Worm (Caenorhabditis elegans) whole organism, young adult: ENCODE data around the gene ugtp-1.

Source experiments
- B0035.1 ChIP-seq: sonication (generic microtip); optimal IDR thresholded peaks from 2 replicates; lab custom pipeline; 2016; ENCODE audit warnings: missing genetic modification characterization, mild to moderate bottlenecking, missing compliant biosample characterization, missing genotype, missing genetic modification reagents
- F23B12.7 ChIP-seq: sonication (generic microtip); optimal IDR thresholded peaks from 2 replicates; lab custom pipeline; 2017; ENCODE audit warnings: missing genetic modification characterization, mild to moderate bottlenecking, missing compliant biosample characterization, antibody characterized with exemption, moderate library complexity; ENCODE audit not compliant: insufficient read depth
- Y53F4B.3 ChIP-seq: fragments of 200-800 bp; sonication (Bioruptor generic); IDR thresholded peaks from 2 replicates; pipeline ENCODE4 v1.3.6; 2022; ENCODE audit warnings: missing genetic modification reagents, missing genetic modification characterization, missing compliant biosample characterization
- die-1 ChIP-seq: sonication (generic microtip); optimal IDR thresholded peaks from 2 replicates; lab custom pipeline; 2016; ENCODE audit warnings: missing genotype, mild to moderate bottlenecking, missing genetic modification characterization, missing compliant biosample characterization
- efl-1 ChIP-seq: fragments of 150-350 bp; optimal IDR thresholded peaks from 2 replicates; lab custom pipeline; 2014; ENCODE audit warnings: missing biosample characterization, missing genetic modification reagents, missing genetic modification characterization
- lin-54 ChIP-seq: fragments of 200-800 bp; sonication (Bioruptor generic); optimal IDR thresholded peaks from 2 replicates; lab custom pipeline; 2018; ENCODE audit warnings: mild to moderate bottlenecking, missing genetic modification characterization, missing compliant biosample characterization
- mel-28 ChIP-seq: sonication (generic microtip); optimal IDR thresholded peaks from 2 replicates; lab custom pipeline; 2016; ENCODE audit warnings: borderline replicate concordance, mild to moderate bottlenecking, missing genetic modification characterization, missing compliant biosample characterization
- nfya-1 ChIP-seq: sonication (generic microtip); optimal IDR thresholded peaks from 2 replicates; lab custom pipeline; 2017; ENCODE audit warnings: antibody characterized with exemption, missing compliant biosample characterization, missing genetic modification characterization, borderline replicate concordance; ENCODE audit not compliant: insufficient read depth
- snpc-4 ChIP-seq, 5 experiments: fragments of 150-350 bp in 1 of 5; sonication (generic microtip) in 4 of 5; optimal IDR thresholded peaks; 2 replicates each; lab custom pipeline; 2014 to 2018; ENCODE audit warnings: missing genetic modification characterization in 5 of 5, missing biosample characterization in 3 of 5, antibody characterized with exemption in 2 of 5, mild to moderate bottlenecking in 2 of 5, missing compliant biosample characterization in 2 of 5, missing genotype in 2 of 5, moderate library complexity in 2 of 5, missing genetic modification reagents in 1 of 5
- unc-130 ChIP-seq: sonication (generic microtip); optimal IDR thresholded peaks from 2 replicates; lab custom pipeline; 2016; ENCODE audit warnings: missing genetic modification reagents, missing genetic modification characterization, missing compliant biosample characterization
- unc-62 ChIP-seq: fragments of 150-350 bp; optimal IDR thresholded peaks from 2 replicates; lab custom pipeline; 2014; ENCODE audit warnings: missing biosample characterization, missing genetic modification reagents, missing genetic modification characterization
- zim-3 ChIP-seq: sonication (generic microtip); optimal IDR thresholded peaks from 2 replicates; lab custom pipeline; 2017; ENCODE audit warnings: mild to moderate bottlenecking, missing genetic modification characterization, moderate library complexity, missing compliant biosample characterization
- ztf-22 ChIP-seq: fragments of 200-800 bp; sonication (Bioruptor generic); optimal IDR thresholded peaks from 2 replicates; lab custom pipeline; 2018; ENCODE audit warnings: mild to moderate bottlenecking, missing genetic modification characterization, moderate library complexity, missing compliant biosample characterization

DNA sequence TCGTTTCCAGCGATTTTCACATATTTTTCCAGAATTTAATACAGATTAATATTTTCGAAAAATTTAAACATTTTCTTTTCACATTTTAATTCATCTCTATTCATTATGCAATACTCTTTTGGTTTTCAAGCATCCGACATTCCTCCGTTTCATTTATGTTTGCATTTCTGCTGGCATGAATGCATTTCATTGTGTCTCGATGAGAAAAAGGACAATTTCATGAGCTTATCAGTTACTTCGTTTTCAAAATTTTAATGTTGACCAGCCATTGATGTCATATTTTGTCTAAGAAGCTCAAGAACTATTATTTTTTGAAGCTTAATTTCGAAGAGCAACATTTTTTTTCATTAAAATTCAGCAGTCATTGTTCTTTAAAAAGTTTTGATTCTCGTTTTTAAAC is 31.9 kb downstream of the ugtp-1 start:
- TF ChIP-seq lin-54 (GFP tag; lab: Kevin White, UChicago) (no peak), zim-3 (no peak), die-1 (tag; lab: Kevin White, UChicago) (no peak), unc-62 (GFP tag; lab: Kevin White, UChicago) (no peak), Y53F4B.3 (no peak), snpc-4 (GFP tag; optimal IDR thresholded peaks at IDR 0.05; lab: Kevin White, UChicago) (no peak), snpc-4 (tag; optimal IDR thresholded peaks at IDR 0.05; lab: Kevin White, UChicago) (no peak), ztf-22 (GFP tag; lab: Kevin White, UChicago) (no peak), mel-28 (no peak), unc-130 (no peak), B0035.1 (no peak), efl-1 (no peak), nfya-1 (no peak), F23B12.7 (no peak)
